Fruit fly (Drosophila melanogaster): ENCODE results near the gene CG4259.

CG4259 gene

dm6 chr2L:2162729-2163567, 33.9 kb upstream of the CG4259 start (continued):
- TF ChIP-seq sd (tag; optimal IDR thresholded peaks at IDR 0.05), result peak; percentile 60
- no peak for TF ChIP-seq sc (optimal IDR thresholded peaks at IDR 0.05)
- no peak for TF ChIP-seq sc (GFP tag; optimal IDR thresholded peaks at IDR 0.05)
- TF ChIP-seq MESR4 (GFP tag; optimal IDR thresholded peaks at IDR 0.05), result no peak
- TF ChIP-seq kah (GFP tag; optimal IDR thresholded peaks at IDR 0.05), result peak; percentile 75
- peak; percentile 12 for TF ChIP-seq gem (tag; optimal IDR thresholded peaks at IDR 0.05)
- TF ChIP-seq twi (tag; optimal IDR thresholded peaks at IDR 0.05), result peak; percentile 100
- peak; percentile 88 for TF ChIP-seq crol (GFP tag; IDR thresholded peaks at IDR 0.05)
- peak; percentile 46 for TF ChIP-seq nom (GFP tag; optimal IDR thresholded peaks at IDR 0.05)
- TF ChIP-seq CG13296 (GFP tag; optimal IDR thresholded peaks at IDR 0.05), result no peak
- TF ChIP-seq CG10543 (GFP tag; optimal IDR thresholded peaks at IDR 0.05), result peak; percentile 8
- TF ChIP-seq fd96Cb (tag; optimal IDR thresholded peaks at IDR 0.05), result peak; percentile 5
- TF ChIP-seq CG17912 (GFP tag; optimal IDR thresholded peaks at IDR 0.05), result no peak
- TF ChIP-seq CG4707 (GFP tag; optimal IDR thresholded peaks at IDR 0.05), result peak; percentile 5
- TF ChIP-seq pnt (GFP tag; optimal IDR thresholded peaks at IDR 0.05), result peak; percentile 23
- TF ChIP-seq mld (GFP tag; IDR thresholded peaks at IDR 0.05; ENCODE audit: partially characterized antibody), result no peak
- no peak for TF ChIP-seq cas (GFP tag; IDR thresholded peaks at IDR 0.05)
- no peak for TF ChIP-seq lov (optimal IDR thresholded peaks at IDR 0.05)
- TF ChIP-seq lov (GFP tag; IDR thresholded peaks at IDR 0.05), result no peak
- no peak for TF ChIP-seq tap (tag; optimal IDR thresholded peaks at IDR 0.05)
- peak; percentile 95 for TF ChIP-seq CG12769 (tag; optimal IDR thresholded peaks at IDR 0.05)
- no peak for TF ChIP-seq sens (GFP tag)
- no peak for TF ChIP-seq ken (GFP tag; IDR thresholded peaks at IDR 0.05)
- TF ChIP-seq abd-A (tag; optimal IDR thresholded peaks at IDR 0.05), result peak; percentile 77
- TF ChIP-seq CG14965 (GFP tag; optimal IDR thresholded peaks at IDR 0.05; ENCODE audit: borderline replicate concordance), result no peak
- TF ChIP-seq Trl (optimal IDR thresholded peaks at IDR 0.05), result peak; percentile 51 to 53
- TF ChIP-seq Trl (GFP tag; optimal IDR thresholded peaks at IDR 0.05), result no peak
- TF ChIP-seq gro (GFP tag; optimal IDR thresholded peaks at IDR 0.05), result no peak
- TF ChIP-seq CG11085 (GFP tag; IDR thresholded peaks at IDR 0.05), result no peak
- TF ChIP-seq CG32772 (GFP tag; IDR thresholded peaks at IDR 0.05), result peak; percentile 16; the same call in 1 of the 2 replicates
- no peak for TF ChIP-seq luna (GFP tag; optimal IDR thresholded peaks at IDR 0.05)
- no peak for TF ChIP-seq CG3065 (GFP tag; optimal IDR thresholded peaks at IDR 0.05)
- no peak for TF ChIP-seq row (GFP tag; IDR thresholded peaks at IDR 0.05)
- TF ChIP-seq prd (optimal IDR thresholded peaks at IDR 0.05), result no peak
- peak; percentile 13; the same call in 1 of the 3 replicates for TF ChIP-seq prd (GFP tag; IDR thresholded peaks at IDR 0.05)
- TF ChIP-seq bsh (GFP tag; optimal IDR thresholded peaks at IDR 0.05), result peak in 1 of 2 experiments; percentile 42
- TF ChIP-seq dpn (GFP tag; optimal IDR thresholded peaks at IDR 0.05), result no peak
- no peak for TF ChIP-seq Atf6 (GFP tag; IDR thresholded peaks at IDR 0.05)
- no peak for TF ChIP-seq MTF-1 (GFP tag; optimal IDR thresholded peaks at IDR 0.05; ENCODE audit: borderline replicate concordance)
- TF ChIP-seq hkb (optimal IDR thresholded peaks at IDR 0.05), result no peak
- TF ChIP-seq hkb (GFP tag; IDR thresholded peaks at IDR 0.05), result no peak
- no peak for TF ChIP-seq nerfin-2 (GFP tag; IDR thresholded peaks at IDR 0.05; ENCODE audit: partially characterized antibody)
- peak; percentile 18 for TF ChIP-seq CG10979 (tag; optimal IDR thresholded peaks at IDR 0.05)
- TF ChIP-seq CG10565 (GFP tag; optimal IDR thresholded peaks at IDR 0.05), result no peak
- peak; percentile 3 for TF ChIP-seq CG2712 (tag; optimal IDR thresholded peaks at IDR 0.05)
- no peak for TF ChIP-seq p53 (GFP tag; optimal IDR thresholded peaks at IDR 0.05)
- peak; percentile 20 for TF ChIP-seq CG12391 (tag; optimal IDR thresholded peaks at IDR 0.05)
- 0 out of 2 replicates have a peak, but pooled peaks have one; percentile 12 for TF ChIP-seq E2f1 (GFP tag; IDR thresholded peaks at IDR 0.05)
- peak; percentile 19 for TF ChIP-seq CG11504 (tag; optimal IDR thresholded peaks at IDR 0.05)
- no peak for TF ChIP-seq emc (GFP tag; optimal IDR thresholded peaks at IDR 0.05)
